Worm (Caenorhabditis elegans) whole organism, L3 larva: ENCODE measurements around the gene F26F4.5.

Experiments used
- ama-1 ChIP-seq: fragments of 150-350 bp; optimal IDR thresholded peaks from 2 replicates; lab custom pipeline; 2018
- egl-5 ChIP-seq: fragments of 150-350 bp; optimal IDR thresholded peaks from 2 replicates; lab custom pipeline; 2017; ENCODE audit warnings: missing biosample characterization, missing genetic modification reagents, missing genetic modification characterization, inconsistent platforms
- unc-62 ChIP-seq: fragments of 150-350 bp; sonication (generic microtip); optimal IDR thresholded peaks from 4 replicates; lab custom pipeline; 2014; ENCODE audit warnings: missing biosample characterization, missing genetic modification reagents, missing genetic modification characterization

ce11 chrIII:4903784-4904183 is 12.7 kb upstream of the F26F4.5 start, which contains the start of gene kbp-2:
- TF ChIP-seq unc-62 (GFP tag; lab: Kevin White, UChicago) = no peak
- no peak for TF ChIP-seq ama-1 (lab: Kevin White, UChicago)
- TF ChIP-seq egl-5 (tag; lab: Kevin White, UChicago) = no peak
